Fruit fly (Drosophila melanogaster) whole organism, embryonic: Measurements from ENCODE around the gene Notum.

Experiments used
- Aef1 ChIP-seq: fragments of 200-800 bp; sonication (Bioruptor generic); IDR thresholded peaks from 3 replicates; pipeline ENCODE4 v1.3.6; 2022; ENCODE audit warnings: missing biosample characterization, missing genetic modification characterization
- BtbVII ChIP-seq: fragments of 200-800 bp; sonication (Bioruptor generic); optimal IDR thresholded peaks from 3 replicates; lab custom pipeline; 2017; ENCODE audit warnings: missing biosample characterization, mild to moderate bottlenecking, missing genetic modification characterization
- C15 ChIP-seq: fragments of 200-800 bp; sonication (Bioruptor generic); IDR thresholded peaks from 3 replicates; pipeline ENCODE4 v1.3.6; 2022; ENCODE audit warnings: missing biosample characterization, missing genetic modification characterization
- CG1024 ChIP-seq: fragments of 200-800 bp; sonication (Bioruptor generic); IDR thresholded peaks from 2 replicates; pipeline ENCODE4 v1.3.6; 2022; ENCODE audit warnings: missing biosample characterization, missing genetic modification characterization
- CG13296 ChIP-seq: fragments of 200-800 bp; sonication (Bioruptor generic); optimal IDR thresholded peaks from 3 replicates; lab custom pipeline; 2018; ENCODE audit warnings: missing biosample characterization, mild to moderate bottlenecking, missing genetic modification characterization
- CG15479 ChIP-seq: fragments of 200-800 bp; sonication (Bioruptor generic); optimal IDR thresholded peaks from 3 replicates; lab custom pipeline; 2019; ENCODE audit warnings: missing biosample characterization, mild to moderate bottlenecking, missing genetic modification characterization, moderate library complexity
- CG1602 ChIP-seq: fragments of 200-800 bp; sonication (Bioruptor generic); optimal IDR thresholded peaks from 3 replicates; lab custom pipeline; 2016; ENCODE audit warnings: missing biosample characterization, missing genetic modification characterization
- CG17385 ChIP-seq: fragments of 200-800 bp; sonication (Bioruptor generic); optimal IDR thresholded peaks from 3 replicates; lab custom pipeline; 2018; ENCODE audit warnings: missing biosample characterization, mild to moderate bottlenecking, missing genetic modification characterization
- CG2875 ChIP-seq: fragments of 200-800 bp; sonication (Bioruptor generic); optimal IDR thresholded peaks from 2 replicates; lab custom pipeline; 2017; ENCODE audit warnings: missing biosample characterization, mild to moderate bottlenecking, missing genetic modification characterization, missing genetic modification reagents
- CG31388 ChIP-seq: fragments of 200-800 bp; sonication (Bioruptor generic); optimal IDR thresholded peaks from 2 replicates; lab custom pipeline; 2016; ENCODE audit warnings: missing biosample characterization, missing genetic modification characterization
- CG3163 ChIP-seq: fragments of 200-800 bp; sonication (Bioruptor generic); optimal IDR thresholded peaks from 3 replicates; lab custom pipeline; 2016; ENCODE audit warnings: missing biosample characterization, missing genetic modification characterization
- CG7745 ChIP-seq: fragments of 200-800 bp; sonication (Bioruptor generic); optimal IDR thresholded peaks from 2 replicates; lab custom pipeline; 2018; ENCODE audit warnings: missing biosample characterization, mild to moderate bottlenecking, missing genetic modification characterization, moderate library complexity
- CG8290 ChIP-seq, 3 experiments: fragments of 200-800 bp; sonication (Bioruptor generic); optimal IDR thresholded peaks; 2 replicates each; lab custom pipeline; 2016 to 2019; ENCODE audit warnings: missing biosample characterization in 3 of 3, missing genetic modification characterization in 3 of 3, mild to moderate bottlenecking in 2 of 3, moderate library complexity in 1 of 3
- Camta ChIP-seq: fragments of 200-800 bp; sonication (Bioruptor generic); optimal IDR thresholded peaks from 2 replicates; lab custom pipeline; 2016; ENCODE audit warnings: missing biosample characterization, missing genetic modification characterization
- CrebB ChIP-seq: fragments of 200-800 bp; sonication (Bioruptor generic); optimal IDR thresholded peaks from 3 replicates; lab custom pipeline; 2018; ENCODE audit warnings: missing biosample characterization, mild to moderate bottlenecking, missing genetic modification characterization
- Dek ChIP-seq: fragments of 200-800 bp; sonication (Bioruptor generic); optimal IDR thresholded peaks from 3 replicates; lab custom pipeline; 2019; ENCODE audit warnings: missing biosample characterization, mild to moderate bottlenecking, missing genetic modification characterization, moderate library complexity
- ERR ChIP-seq: fragments of 200-800 bp; sonication (Bioruptor generic); optimal IDR thresholded peaks from 2 replicates; lab custom pipeline; 2016; ENCODE audit warnings: missing biosample characterization, missing genetic modification characterization
- Eip74EF ChIP-seq, 2 experiments: fragments of 200-800 bp in 1 of 2; fragments of >200 bp in 1 of 2; sonication (Bioruptor generic) in 1 of 2; optimal IDR thresholded peaks; 2 replicates each; lab custom pipeline; 2017 to 2019; ENCODE audit warnings: missing biosample characterization in 2 of 2, missing genetic modification characterization in 2 of 2, mild to moderate bottlenecking in 1 of 2, moderate library complexity in 1 of 2
- H15 ChIP-seq: fragments of 200-800 bp; sonication (Bioruptor generic); IDR thresholded peaks from 3 replicates; pipeline ENCODE4 v1.3.6; 2022; ENCODE audit warnings: missing biosample characterization, missing genetic modification characterization
- Hand ChIP-seq: fragments of 200-800 bp; sonication (Bioruptor generic); optimal IDR thresholded peaks from 2 replicates; lab custom pipeline; 2017; ENCODE audit warnings: mild to moderate bottlenecking, missing biosample characterization, missing genetic modification reagents, missing genetic modification characterization
- Hey ChIP-seq: fragments of 200-800 bp; sonication (Bioruptor generic); optimal IDR thresholded peaks from 3 replicates; lab custom pipeline; 2018; ENCODE audit warnings: missing biosample characterization, mild to moderate bottlenecking, missing genetic modification characterization
- Hsf ChIP-seq: fragments of 200-800 bp; sonication (Bioruptor generic); optimal IDR thresholded peaks from 3 replicates; lab custom pipeline; 2016; ENCODE audit warnings: missing biosample characterization, missing genetic modification characterization
- Meics ChIP-seq: fragments of 200-800 bp; sonication (Bioruptor generic); optimal IDR thresholded peaks from 2 replicates; lab custom pipeline; 2017; ENCODE audit warnings: missing biosample characterization, mild to moderate bottlenecking, missing genetic modification characterization
- Mrtf ChIP-seq: fragments of 200-800 bp; sonication (Bioruptor generic); IDR thresholded peaks from 3 replicates; pipeline ENCODE4 v1.3.6; 2022; ENCODE audit warnings: missing biosample characterization, missing genetic modification characterization
- Oli ChIP-seq: fragments of 200-800 bp; sonication (Bioruptor generic); optimal IDR thresholded peaks from 2 replicates; lab custom pipeline; 2018; ENCODE audit warnings: missing biosample characterization, mild to moderate bottlenecking, missing genetic modification characterization, moderate library complexity
- Ravus ChIP-seq: fragments of 200-800 bp; sonication (Bioruptor generic); IDR thresholded peaks from 2 replicates; pipeline ENCODE4 v1.3.6; 2022; ENCODE audit warnings: missing biosample characterization, missing genetic modification characterization
- Stat92E ChIP-seq, 3 experiments: fragments of >200 bp in 2 of 3; fragments of 200-800 bp in 1 of 3; sonication (Bioruptor generic) in 1 of 3; optimal IDR thresholded peaks; 2 replicates each; lab custom pipeline; 2017 to 2019; ENCODE audit warnings: missing biosample characterization in 3 of 3, missing genetic modification characterization in 3 of 3, mild to moderate bottlenecking in 1 of 3, moderate library complexity in 1 of 3
- Taf1 ChIP-seq: fragments of 200-800 bp; sonication (Bioruptor generic); IDR thresholded peaks from 2 replicates; pipeline ENCODE4 v1.3.6; 2022; ENCODE audit warnings: missing biosample characterization, missing genetic modification characterization
- Trl ChIP-seq, 3 experiments: fragments of >200 bp in 2 of 3; fragments of 200-800 bp in 1 of 3; sonication (Bioruptor generic) in 1 of 3; optimal IDR thresholded peaks; 2 replicates in 1 of 3; 3 replicates in 2 of 3; lab custom pipeline; 2016 to 2017; ENCODE audit warnings: missing biosample characterization in 1 of 3, missing genetic modification characterization in 1 of 3
- Xrp1 ChIP-seq: fragments of 200-800 bp; sonication (Bioruptor generic); IDR thresholded peaks from 2 replicates; pipeline ENCODE4 v1.3.6; 2022; ENCODE audit warnings: missing biosample characterization, missing genetic modification characterization
- al ChIP-seq: fragments of 200-800 bp; sonication (Bioruptor generic); IDR thresholded peaks from 2 replicates; pipeline ENCODE4 v1.3.6; 2022; ENCODE audit warnings: missing biosample characterization, missing genetic modification characterization
- bigmax ChIP-seq: fragments of 200-800 bp; sonication (Bioruptor generic); optimal IDR thresholded peaks from 2 replicates; lab custom pipeline; 2018; ENCODE audit warnings: missing biosample characterization, mild to moderate bottlenecking, missing genetic modification characterization
- br ChIP-seq: fragments of >200 bp; optimal IDR thresholded peaks from 2 replicates; lab custom pipeline; 2017
- dan ChIP-seq: fragments of 200-800 bp; sonication (Bioruptor generic); IDR thresholded peaks from 2 replicates; pipeline ENCODE4 v1.3.6; 2022; ENCODE audit warnings: missing biosample characterization, missing genetic modification characterization
- fd102C ChIP-seq: fragments of 200-800 bp; sonication (Bioruptor generic); optimal IDR thresholded peaks from 2 replicates; lab custom pipeline; 2018; ENCODE audit warnings: missing biosample characterization, mild to moderate bottlenecking, missing genetic modification characterization, moderate library complexity
- gsb ChIP-seq: fragments of 200-800 bp; sonication (Bioruptor generic); IDR thresholded peaks from 2 replicates; pipeline ENCODE4 v1.3.6; 2022; ENCODE audit warnings: missing biosample characterization, missing genetic modification characterization
- hkb ChIP-seq, 2 experiments: fragments of 200-800 bp in 1 of 2; fragments of >200 bp in 1 of 2; sonication (Bioruptor generic) in 1 of 2; IDR thresholded peaks in 1 of 2; optimal IDR thresholded peaks in 1 of 2; 2 replicates each; pipeline versions ENCODE4 v1.3.6 to Lab custom; 2017 to 2022; ENCODE audit warnings: missing biosample characterization in 1 of 2, missing genetic modification characterization in 1 of 2
- klu ChIP-seq: fragments of 200-800 bp; sonication (Bioruptor generic); IDR thresholded peaks from 2 replicates; pipeline ENCODE4 v1.3.6; 2022; ENCODE audit warnings: missing biosample characterization, missing genetic modification characterization
- nau ChIP-seq: fragments of 200-800 bp; sonication (Bioruptor generic); optimal IDR thresholded peaks from 3 replicates; lab custom pipeline; 2017; ENCODE audit warnings: missing biosample characterization, mild to moderate bottlenecking, missing genetic modification characterization, missing genetic modification reagents
- nmo ChIP-seq: fragments of 200-800 bp; sonication (Bioruptor generic); optimal IDR thresholded peaks from 2 replicates; lab custom pipeline; 2018; ENCODE audit warnings: missing biosample characterization, mild to moderate bottlenecking, missing genetic modification characterization, moderate library complexity
- otp ChIP-seq: fragments of 200-800 bp; sonication (Bioruptor generic); IDR thresholded peaks from 3 replicates; pipeline ENCODE4, ENCODE4 v1.3.6; 2022; ENCODE audit warnings: missing biosample characterization, missing genetic modification characterization
- pnt ChIP-seq: fragments of 200-800 bp; sonication (Bioruptor generic); optimal IDR thresholded peaks from 3 replicates; lab custom pipeline; 2016; ENCODE audit warnings: missing biosample characterization, missing genetic modification characterization
- pum ChIP-seq: fragments of 200-800 bp; sonication (Bioruptor generic); optimal IDR thresholded peaks from 2 replicates; lab custom pipeline; 2016; ENCODE audit warnings: missing biosample characterization, missing genetic modification characterization
- scrt ChIP-seq: fragments of 200-800 bp; sonication (Bioruptor generic); optimal IDR thresholded peaks from 2 replicates; lab custom pipeline; 2018; ENCODE audit warnings: missing biosample characterization, mild to moderate bottlenecking, missing genetic modification characterization, moderate library complexity
- sima ChIP-seq: fragments of 200-800 bp; sonication (Bioruptor generic); optimal IDR thresholded peaks from 2 replicates; lab custom pipeline; 2016; ENCODE audit warnings: missing biosample characterization, missing genetic modification characterization
- usp ChIP-seq: fragments of >200 bp; optimal IDR thresholded peaks from 2 replicates; lab custom pipeline; 2017; ENCODE audit warnings: missing biosample characterization, missing genetic modification characterization
- vfl ChIP-seq: fragments of 200-800 bp; sonication (Bioruptor generic); optimal IDR thresholded peaks from 2 replicates; lab custom pipeline; 2016; ENCODE audit warnings: missing biosample characterization, missing genetic modification characterization
- yki ChIP-seq: fragments of >200 bp; optimal IDR thresholded peaks from 3 replicates; lab custom pipeline; 2018

Notum gene

dm6 chr3L:16011319-16012210 lies 11.7 kb upstream of the Notum start, which contains the start of gene mib1 (continued):
- TF ChIP-seq Mrtf, result no peak
- no peak for TF ChIP-seq CG15479 (GFP tag; lab: Kevin White, UChicago)
- TF ChIP-seq Stat92E (GFP tag; optimal IDR thresholded peaks at IDR 0.05; lab: Kevin White, UChicago), result peak in 1 of 3 experiments; percentile 80
- TF ChIP-seq usp (GFP tag; lab: Kevin White, UChicago), result no peak
- TF ChIP-seq scrt (GFP tag; lab: Kevin White, UChicago), result peak; percentile 47
- TF ChIP-seq Aef1 (GFP tag; lab: Robert Waterston, UW), result 0 out of 3 replicates have a peak, but pooled peaks have one; percentile 19
- TF ChIP-seq Oli (tag; lab: Kevin White, UChicago), result no peak
- no peak for TF ChIP-seq Taf1 (GFP tag; lab: Robert Waterston, UW)
- no peak for TF ChIP-seq sima (GFP tag; lab: Kevin White, UChicago)
- TF ChIP-seq Ravus (GFP tag; lab: Robert Waterston, UW), result no peak
- TF ChIP-seq pum, result no peak
- no peak for TF ChIP-seq fd102C (GFP tag; lab: Kevin White, UChicago)
- no peak for TF ChIP-seq otp (GFP tag; lab: Robert Waterston, UW)
- 0 out of 2 replicates have a peak, but pooled peaks have one; percentile 13 for TF ChIP-seq al (GFP tag; lab: Robert Waterston, UW)
- no peak for TF ChIP-seq CG31388 (GFP tag; lab: Kevin White, UChicago)
- TF ChIP-seq Hsf (GFP tag; lab: Kevin White, UChicago), result peak; percentile 24
- no peak for TF ChIP-seq dan (GFP tag; lab: Robert Waterston, UW)
- TF ChIP-seq H15 (GFP tag; lab: Robert Waterston, UW), result 0 out of 3 replicates have a peak, but pooled peaks have one; percentile 8
- peak; percentile 15 for TF ChIP-seq bigmax (GFP tag; lab: Kevin White, UChicago)
- no peak for TF ChIP-seq nau
- no peak for TF ChIP-seq Hand (GFP tag; lab: Kevin White, UChicago)
- TF ChIP-seq CG3163, result peak; percentile 41
- TF ChIP-seq CG1602, result no peak
- TF ChIP-seq hkb (optimal IDR thresholded peaks at IDR 0.05; lab: Kevin White, UChicago), result no peak
- TF ChIP-seq hkb (GFP tag; IDR thresholded peaks at IDR 0.05; lab: Robert Waterston, UW), result 0 out of 2 replicates have a peak, but pooled peaks have one; percentile 13
- no peak for TF ChIP-seq CG2875
- TF ChIP-seq CG17385 (GFP tag; lab: Kevin White, UChicago), result peak; percentile 6
- TF ChIP-seq CG1024, result no peak
- no peak for TF ChIP-seq C15 (GFP tag; lab: Robert Waterston, UW)
- TF ChIP-seq CG8290 (GFP tag; optimal IDR thresholded peaks at IDR 0.05; lab: Kevin White, UChicago), result peak; percentile 34
- TF ChIP-seq CG8290 (tag; optimal IDR thresholded peaks at IDR 0.05; lab: Kevin White, UChicago), result peak in 1 of 2 experiments; percentile 92
- TF ChIP-seq Camta (GFP tag; lab: Kevin White, UChicago), result no peak
- peak; percentile 74 for TF ChIP-seq CrebB (tag; lab: Kevin White, UChicago)
- TF ChIP-seq klu (GFP tag; lab: Robert Waterston, UW), result peak; percentile 25; the same call in 1 of the 2 replicates
- TF ChIP-seq pnt, result no peak
- TF ChIP-seq Meics (GFP tag; lab: Kevin White, UChicago), result peak; percentile 13
- TF ChIP-seq Dek, result peak; percentile 62
- TF ChIP-seq Xrp1 (GFP tag; lab: Robert Waterston, UW), result no peak
- no peak for TF ChIP-seq ERR
- no peak for TF ChIP-seq BtbVII (GFP tag; lab: Kevin White, UChicago)
- TF ChIP-seq CG13296 (GFP tag; lab: Kevin White, UChicago), result peak; percentile 45
- TF ChIP-seq Trl (optimal IDR thresholded peaks at IDR 0.05; lab: Kevin White, UChicago), result no peak
- no peak for TF ChIP-seq Trl (GFP tag; optimal IDR thresholded peaks at IDR 0.05; lab: Kevin White, UChicago)
- no peak for TF ChIP-seq CG7745 (tag; lab: Kevin White, UChicago)
- no peak for TF ChIP-seq yki (lab: Kevin White, UChicago)
- peak; percentile 90 for TF ChIP-seq nmo (GFP tag; lab: Kevin White, UChicago)
- TF ChIP-seq Eip74EF (GFP tag; optimal IDR thresholded peaks at IDR 0.05; lab: Kevin White, UChicago), result peak in 1 of 2 experiments; percentile 49
- no peak for TF ChIP-seq gsb (GFP tag; lab: Robert Waterston, UW)
- TF ChIP-seq br, result no peak
- no peak for TF ChIP-seq vfl (GFP tag; lab: Kevin White, UChicago)
- TF ChIP-seq Hey (tag; lab: Kevin White, UChicago), result no peak
